Fruit fly (Drosophila melanogaster) Kc167 (cell line): ENCODE measurements around the gene CG32069.

ENCODE experiments used
- Myc ChIP-seq: fragments of >200 bp; optimal IDR thresholded peaks from 2 replicates; lab custom pipeline; 2017; ENCODE audit warnings: missing external identifiers
- Sin3A ChIP-seq: fragments of >200 bp; optimal IDR thresholded peaks from 2 replicates; lab custom pipeline; 2018; ENCODE audit warnings: missing external identifiers
- h ChIP-seq: fragments of >200 bp; optimal IDR thresholded peaks from 3 replicates; lab custom pipeline; 2018; ENCODE audit warnings: missing external identifiers
- insv ChIP-seq: fragments of >200 bp; optimal IDR thresholded peaks from 3 replicates; lab custom pipeline; 2018; ENCODE audit warnings: missing external identifiers
- psq ChIP-seq: fragments of >200 bp; optimal IDR thresholded peaks from 2 replicates; lab custom pipeline; 2017; ENCODE audit warnings: missing external identifiers
- ttk ChIP-seq: sonication (Bioruptor generic); optimal IDR thresholded peaks from 2 replicates; lab custom pipeline; 2017; ENCODE audit warnings: missing external identifiers

DNA sequence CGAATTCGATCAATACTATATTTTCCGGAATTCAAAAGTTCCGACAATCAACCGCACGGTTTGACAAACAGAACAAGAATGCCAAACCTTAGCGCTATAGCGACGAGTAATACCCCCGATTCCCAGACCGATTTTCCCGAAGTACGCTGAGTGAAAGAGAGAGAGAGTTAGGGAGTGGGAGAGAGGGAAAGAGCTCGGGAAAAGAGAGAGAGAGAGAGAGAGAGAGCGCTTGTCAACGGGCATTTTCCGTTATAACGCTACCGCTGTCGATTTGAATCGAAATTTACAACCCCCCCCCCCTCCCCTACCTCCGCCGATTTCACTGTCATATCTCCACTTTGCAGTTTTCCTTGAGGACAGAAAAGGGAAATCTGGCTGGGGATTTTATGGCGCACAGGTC is 15.9 kb downstream of the CG32069 start:
- TF ChIP-seq Myc (lab: Kevin White, UChicago) (no peak), insv (no peak), h (lab: Kevin White, UChicago) (no peak), psq (lab: Kevin White, UChicago) (no peak), Sin3A (no peak), ttk (lab: Kevin White, UChicago) (no peak)
